Fruit fly (Drosophila melanogaster) whole organism, wandering third instar larva: ENCODE data around the gene Zip71B.

ENCODE experiments used
- Abd-B ChIP-seq: fragments of >200 bp; optimal IDR thresholded peaks from 2 replicates; lab custom pipeline; 2017; ENCODE audit warnings: missing biosample characterization, missing genetic modification characterization
- CG9705 ChIP-seq: fragments of 200-800 bp; sonication (Bioruptor generic); optimal IDR thresholded peaks from 2 replicates; lab custom pipeline; 2018; ENCODE audit warnings: missing biosample characterization, mild to moderate bottlenecking, missing genetic modification characterization
- CrebA ChIP-seq: fragments of 200-800 bp; sonication (Bioruptor generic); optimal IDR thresholded peaks from 2 replicates; lab custom pipeline; 2016; ENCODE audit warnings: missing biosample characterization, mild to moderate bottlenecking, missing genetic modification characterization, borderline replicate concordance
- Dfd ChIP-seq: fragments of >200 bp; optimal IDR thresholded peaks from 2 replicates; lab custom pipeline; 2017; ENCODE audit warnings: missing biosample characterization, missing genetic modification characterization
- Dif ChIP-seq: fragments of 200-275, 200-300 bp; sonication (Bioruptor generic); optimal IDR thresholded peaks from 2 replicates; lab custom pipeline; 2018; ENCODE audit warnings: missing biosample characterization, missing genetic modification characterization; ENCODE audit not compliant: partially characterized antibody
- GATAd ChIP-seq: sonication (Bioruptor generic); optimal IDR thresholded peaks from 2 replicates; lab custom pipeline; 2016; ENCODE audit warnings: missing biosample characterization, missing genetic modification characterization
- HLH106 ChIP-seq: fragments of 200-800 bp; optimal IDR thresholded peaks from 3 replicates; lab custom pipeline; 2019; ENCODE audit warnings: missing biosample characterization, mild to moderate bottlenecking, missing genetic modification characterization, moderate library complexity
- Hnf4 ChIP-seq: fragments of 200-800 bp; sonication (Bioruptor generic); optimal IDR thresholded peaks from 2 replicates; lab custom pipeline; 2016; ENCODE audit warnings: missing biosample characterization, mild to moderate bottlenecking, missing genetic modification characterization
- Hr83 ChIP-seq: fragments of 200-300 bp; sonication (Bioruptor generic); optimal IDR thresholded peaks from 2 replicates; lab custom pipeline; 2016; ENCODE audit warnings: missing biosample characterization, mild to moderate bottlenecking, missing genetic modification characterization, moderate library complexity; ENCODE audit not compliant: poor library complexity, severe bottlenecking
- Mio ChIP-seq: sonication (Bioruptor generic); optimal IDR thresholded peaks from 2 replicates; lab custom pipeline; 2016; ENCODE audit warnings: missing biosample characterization, missing genetic modification characterization
- Myc ChIP-seq: fragments of >200 bp; optimal IDR thresholded peaks from 2 replicates; lab custom pipeline; 2017
- OdsH ChIP-seq: fragments of 200-800 bp; sonication (Bioruptor generic); optimal IDR thresholded peaks from 2 replicates; lab custom pipeline; 2016; ENCODE audit warnings: missing biosample characterization, mild to moderate bottlenecking, missing genetic modification characterization
- Sp1 ChIP-seq: fragments of 200-800 bp; sonication (Bioruptor generic); optimal IDR thresholded peaks from 3 replicates; lab custom pipeline; 2019; ENCODE audit warnings: missing biosample characterization, mild to moderate bottlenecking, missing genetic modification characterization, moderate library complexity
- Vsx2 ChIP-seq: fragments of 200-300, 225-300 bp; sonication (Bioruptor generic); optimal IDR thresholded peaks from 2 replicates; lab custom pipeline; 2018; ENCODE audit warnings: missing biosample characterization, missing genetic modification characterization; ENCODE audit not compliant: partially characterized antibody
- br ChIP-seq: fragments of 200-800 bp; sonication (Bioruptor generic); optimal IDR thresholded peaks from 2 replicates; lab custom pipeline; 2016; ENCODE audit warnings: missing biosample characterization, missing genetic modification characterization
- brk ChIP-seq: fragments of 200-800 bp; sonication (Bioruptor generic); optimal IDR thresholded peaks from 2 replicates; lab custom pipeline; 2016; ENCODE audit warnings: missing biosample characterization, mild to moderate bottlenecking, missing genetic modification characterization
- dl ChIP-seq, 2 experiments: fragments of 175-275, 200-275 bp in 1 of 2; fragments of 200-275 bp in 1 of 2; sonication (Bioruptor generic); optimal IDR thresholded peaks; lab custom pipeline; 2018; ENCODE audit warnings: mild to moderate bottlenecking in 2 of 2, missing biosample characterization in 2 of 2, missing genetic modification characterization in 2 of 2, moderate library complexity in 2 of 2; ENCODE audit not compliant: partially characterized antibody in 2 of 2, insufficient read depth in 1 of 2
- dsf ChIP-seq: sonication (Bioruptor generic); optimal IDR thresholded peaks from 2 replicates; lab custom pipeline; 2016; ENCODE audit warnings: missing biosample characterization, missing genetic modification characterization, borderline replicate concordance
- foxo ChIP-seq, 2 experiments: fragments of 200-800 bp; sonication (Bioruptor generic); optimal IDR thresholded peaks; 2 replicates in 1 of 2; 3 replicates in 1 of 2; lab custom pipeline; 2016 to 2017; ENCODE audit warnings: missing biosample characterization in 2 of 2, missing genetic modification characterization in 2 of 2
- fru ChIP-seq: fragments of 200-800 bp; sonication (Bioruptor generic); optimal IDR thresholded peaks from 3 replicates; lab custom pipeline; 2016; ENCODE audit warnings: missing biosample characterization, mild to moderate bottlenecking, missing genetic modification characterization
- h ChIP-seq: fragments of 200-800 bp; sonication (Bioruptor generic); optimal IDR thresholded peaks from 3 replicates; lab custom pipeline; 2016; ENCODE audit warnings: missing biosample characterization, mild to moderate bottlenecking, missing genetic modification characterization
- jim ChIP-seq: fragments of 175-275, 200-325 bp; sonication (Bioruptor generic); optimal IDR thresholded peaks from 2 replicates; lab custom pipeline; 2016; ENCODE audit warnings: missing biosample characterization, mild to moderate bottlenecking, missing genetic modification characterization
- lola ChIP-seq: fragments of >200 bp; optimal IDR thresholded peaks from 2 replicates; lab custom pipeline; 2017; ENCODE audit warnings: missing biosample characterization, missing genetic modification characterization
- pan ChIP-seq: fragments of >200 bp; optimal IDR thresholded peaks from 2 replicates; lab custom pipeline; 2017
- psq ChIP-seq: fragments of 200-800 bp; sonication (Bioruptor generic); optimal IDR thresholded peaks from 3 replicates; lab custom pipeline; 2017; ENCODE audit warnings: missing biosample characterization, mild to moderate bottlenecking, missing genetic modification characterization, moderate library complexity
- rgr ChIP-seq: fragments of 200-800 bp; sonication (Bioruptor generic); optimal IDR thresholded peaks from 3 replicates; lab custom pipeline; 2016; ENCODE audit warnings: missing biosample characterization, mild to moderate bottlenecking, missing genetic modification characterization
- sage ChIP-seq: fragments of 200-800 bp; sonication (Bioruptor generic); optimal IDR thresholded peaks from 2 replicates; lab custom pipeline; 2016; ENCODE audit warnings: missing biosample characterization, mild to moderate bottlenecking, missing genetic modification characterization
- sv ChIP-seq: fragments of 200-800 bp; sonication (Bioruptor generic); optimal IDR thresholded peaks from 3 replicates; lab custom pipeline; 2016; ENCODE audit warnings: missing biosample characterization, missing genetic modification characterization
- tai ChIP-seq: sonication (Bioruptor generic); optimal IDR thresholded peaks from 2 replicates; lab custom pipeline; 2016; ENCODE audit warnings: missing biosample characterization, missing genetic modification characterization
- woc ChIP-seq: sonication (Bioruptor generic); optimal IDR thresholded peaks from 2 replicates; lab custom pipeline; 2016; ENCODE audit warnings: missing biosample characterization, mild to moderate bottlenecking, missing genetic modification characterization

The Zip71B gene

DNA sequence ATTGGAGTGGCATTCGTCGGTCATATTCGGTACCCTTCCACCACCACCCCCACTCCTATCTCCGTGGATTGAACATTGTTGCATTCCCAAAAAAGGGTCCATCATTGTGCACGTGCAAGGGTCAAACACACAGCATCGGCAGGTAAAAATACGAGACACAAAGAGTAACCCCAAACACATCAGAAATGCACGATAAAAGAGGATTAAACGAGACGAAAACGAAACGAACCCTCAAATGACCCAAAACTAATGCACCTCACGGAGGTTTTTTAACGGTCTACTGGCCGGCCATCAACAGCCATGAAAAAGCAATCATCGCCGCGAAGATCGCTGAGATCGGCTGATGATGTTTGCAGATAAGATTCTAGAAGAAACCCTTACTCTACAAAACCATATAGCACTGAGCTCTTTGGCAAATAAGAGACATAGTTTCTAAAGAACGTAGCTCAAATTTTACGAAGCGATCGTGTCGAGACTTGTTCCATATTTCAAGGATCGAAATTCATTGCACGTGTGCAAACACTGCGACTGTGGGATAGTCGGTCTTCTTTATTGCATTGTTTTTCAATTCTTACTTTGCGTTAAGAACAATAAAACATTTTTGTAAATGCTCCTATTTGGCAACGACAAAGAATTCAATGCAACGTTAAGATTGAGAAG lies 25.8 kb upstream of the Zip71B start:
- TF ChIP-seq pan (lab: Kevin White, UChicago), result no peak
- TF ChIP-seq Hr83 (GFP tag; lab: Kevin White, UChicago), result no peak
- TF ChIP-seq woc (GFP tag; lab: Kevin White, UChicago), result no peak
- no peak for TF ChIP-seq foxo (GFP tag; optimal IDR thresholded peaks at IDR 0.05; lab: Kevin White, UChicago)

dm6 chr3L:14967691-14968538 lies 24.2 kb upstream of the Zip71B start:
- TF ChIP-seq brk (GFP tag; lab: Kevin White, UChicago) (no peak), Sp1 (GFP tag; lab: Kevin White, UChicago) (no peak), CrebA (no peak), sage (no peak), Mio (GFP tag; lab: Kevin White, UChicago) (no peak), lola (no peak), psq (GFP tag; lab: Kevin White, UChicago) (no peak), Dif (GFP tag; lab: Kevin White, UChicago) (no peak), h (no peak), dsf (no peak), br (no peak), dl (GFP tag; optimal IDR thresholded peaks at IDR 0.05; lab: Kevin White, UChicago; ENCODE audit: insufficient read depth in 1 of 2, partially characterized antibody in 2 of 2) (no peak), Dfd (GFP tag; lab: Kevin White, UChicago) (no peak)
- TF ChIP-seq, all 38 proteins: peak for 0

DNA sequence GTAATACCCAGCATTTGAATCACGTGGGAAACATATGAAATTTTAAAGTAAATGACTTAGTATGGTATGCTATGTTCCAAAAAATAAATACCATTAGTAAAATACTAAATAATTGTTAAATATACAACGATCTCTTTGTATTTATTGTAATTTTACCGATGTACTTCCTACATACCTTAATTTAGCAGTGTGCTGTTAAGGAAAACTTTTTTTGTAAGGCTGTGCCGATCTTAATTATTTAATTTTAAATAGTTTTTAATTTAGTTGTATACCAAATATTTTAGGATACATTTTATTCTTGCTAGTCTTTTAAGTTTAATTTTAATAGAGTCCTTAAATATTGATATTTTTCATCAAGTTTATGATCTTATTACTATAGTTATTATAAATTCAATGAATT lies 23.5 kb upstream of the Zip71B start:
- no peak for TF ChIP-seq tai (GFP tag; lab: Kevin White, UChicago)
- TF ChIP-seq CrebA, result no peak
- no peak for TF ChIP-seq Dif (GFP tag; lab: Kevin White, UChicago)
- no peak for TF ChIP-seq CG9705 (GFP tag; lab: Kevin White, UChicago)
- TF ChIP-seq psq (GFP tag; lab: Kevin White, UChicago), result no peak
- TF ChIP-seq dl (GFP tag; optimal IDR thresholded peaks at IDR 0.05; lab: Kevin White, UChicago; ENCODE audit: insufficient read depth in 1 of 2, partially characterized antibody in 2 of 2), result no peak
- TF ChIP-seq fru (GFP tag; lab: Kevin White, UChicago), result no peak
- TF ChIP-seq rgr (GFP tag; lab: Kevin White, UChicago), result no peak
- TF ChIP-seq Sp1 (GFP tag; lab: Kevin White, UChicago), result no peak
- no peak for TF ChIP-seq h
- no peak for TF ChIP-seq jim (GFP tag; lab: Kevin White, UChicago)
- TF ChIP-seq Abd-B (GFP tag; lab: Kevin White, UChicago), result no peak
- no peak for TF ChIP-seq Vsx2
- TF ChIP-seq dsf, result no peak
- TF ChIP-seq br, result no peak

dm6 chr3L:14969171-14969570 lies 22.9 kb upstream of the Zip71B start, which contains the start of gene Tom:
Tom (plus strand) TSS chr3L:14969344.
- TF ChIP-seq woc (GFP tag; lab: Kevin White, UChicago) (peak; percentile 16), OdsH (GFP tag; lab: Kevin White, UChicago) (no peak), Vsx2 (peak; percentile 56), Myc (no peak), fru (GFP tag; lab: Kevin White, UChicago) (peak; percentile 25), dl (GFP tag; optimal IDR thresholded peaks at IDR 0.05; lab: Kevin White, UChicago; ENCODE audit: insufficient read depth in 1 of 2, partially characterized antibody in 2 of 2) (peak in 1 of 2 experiments; percentile 59), Dif (GFP tag; lab: Kevin White, UChicago) (peak; percentile 56), Hnf4 (GFP tag; lab: Kevin White, UChicago) (peak; percentile 14), h (peak; percentile 26)

DNA sequence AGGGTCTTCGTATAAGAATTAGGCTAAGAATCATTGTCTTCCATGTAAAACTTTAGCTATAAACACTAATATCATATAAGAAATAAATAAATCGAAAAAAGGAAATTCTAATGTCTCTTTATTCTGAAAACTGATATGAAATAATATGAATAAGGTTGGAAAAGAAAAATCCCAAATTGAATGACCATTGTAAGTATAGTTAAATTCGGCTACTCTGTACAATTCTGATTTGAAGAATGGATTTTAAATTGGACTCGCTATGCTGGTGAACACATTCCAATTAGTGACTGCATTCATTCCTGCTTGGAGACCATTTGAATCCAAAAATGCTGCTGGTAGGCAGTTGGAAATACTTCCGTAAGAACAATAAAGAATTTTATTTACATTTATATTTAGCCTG lies 21.9 kb upstream of the Zip71B start:
- no peak for TF ChIP-seq OdsH (GFP tag; lab: Kevin White, UChicago)
- no peak for TF ChIP-seq lola
- no peak for TF ChIP-seq psq (GFP tag; lab: Kevin White, UChicago)
- no peak for TF ChIP-seq pan (lab: Kevin White, UChicago)
- no peak for TF ChIP-seq tai (GFP tag; lab: Kevin White, UChicago)
- TF ChIP-seq brk (GFP tag; lab: Kevin White, UChicago), result no peak
- TF ChIP-seq fru (GFP tag; lab: Kevin White, UChicago), result no peak
- TF ChIP-seq sv (GFP tag; lab: Kevin White, UChicago), result no peak
- TF ChIP-seq HLH106, result no peak
- TF ChIP-seq GATAd (GFP tag; lab: Kevin White, UChicago), result no peak
- TF ChIP-seq Myc, result no peak
- no peak for TF ChIP-seq Hr83 (GFP tag; lab: Kevin White, UChicago)
- no peak for TF ChIP-seq Dfd (GFP tag; lab: Kevin White, UChicago)
- TF ChIP-seq Abd-B (GFP tag; lab: Kevin White, UChicago), result no peak
- TF ChIP-seq Mio (GFP tag; lab: Kevin White, UChicago), result no peak
- no peak for TF ChIP-seq jim (GFP tag; lab: Kevin White, UChicago)
- no peak for TF ChIP-seq Vsx2
- TF ChIP-seq Hnf4 (GFP tag; lab: Kevin White, UChicago), result no peak
- TF ChIP-seq CG9705 (GFP tag; lab: Kevin White, UChicago), result no peak
- no peak for TF ChIP-seq h
